Worm (Caenorhabditis elegans): ENCODE data around the gene C34E7.3.

ce11 chrX:12926998-12927397 lies 3.1 kb upstream of the C34E7.3 start:
- TF ChIP-seq mec-3 (tag; optimal IDR thresholded peaks at IDR 0.05; ENCODE audit: borderline replicate concordance) (no peak), ahr-1 (tag; optimal IDR thresholded peaks at IDR 0.05) (no peak), sox-4 (tag; optimal IDR thresholded peaks at IDR 0.05) (no peak), dve-1 (tag; optimal IDR thresholded peaks at IDR 0.05) (no peak), tbx-2 (tag; optimal IDR thresholded peaks at IDR 0.05) (no peak), ama-1 (optimal IDR thresholded peaks at IDR 0.05) (no peak), T23F11.4 (GFP tag; optimal IDR thresholded peaks at IDR 0.05) (no peak), dmd-4 (tag; optimal IDR thresholded peaks at IDR 0.05; ENCODE audit: borderline replicate concordance) (no peak), nhr-232 (tag; optimal IDR thresholded peaks at IDR 0.05) (no peak)
